ENCODE assay signal across 3 worm cellular contexts in the genomic region with DNA sequence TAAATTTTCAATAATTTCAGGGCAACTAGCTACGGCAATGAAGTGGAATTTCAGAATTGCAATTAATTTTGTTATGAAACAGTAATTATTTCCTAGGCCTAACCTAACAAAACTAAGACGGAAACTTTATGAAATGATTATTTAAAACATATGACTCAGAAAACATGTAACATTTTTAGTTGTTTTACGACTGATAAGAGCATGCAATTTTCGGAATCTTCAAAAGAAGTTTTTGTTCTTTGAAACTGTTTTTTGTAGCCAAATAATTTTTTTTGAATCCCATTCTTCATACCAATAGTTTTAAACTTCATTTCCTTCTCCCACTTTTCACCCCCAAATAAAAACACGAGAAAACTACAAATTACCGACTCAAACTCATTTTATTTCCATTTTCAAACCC.
TF ChIP-seq lines count a peak whose summit lies in the region.

No protein-coding gene starts in this region.

TF ChIP-seq in whole organism, L2 larva, 48 proteins besides CTCF, POLR2A, EP300 and RAD21:
- TF ChIP-seq zag-1 (tag; optimal IDR thresholded peaks at IDR 0.05; lab: Kevin White, UChicago) = no peak
- TF ChIP-seq ceh-82 (tag; optimal IDR thresholded peaks at IDR 0.05; lab: Kevin White, UChicago) = no peak
- no peak for TF ChIP-seq egl-27 (tag; optimal IDR thresholded peaks at IDR 0.05; lab: Kevin White, UChicago)
- no peak for TF ChIP-seq lsy-2 (tag; optimal IDR thresholded peaks at IDR 0.05; lab: Kevin White, UChicago)
- TF ChIP-seq crh-2 (tag; optimal IDR thresholded peaks at IDR 0.05; lab: Kevin White, UChicago) = no peak
- TF ChIP-seq lin-13 (GFP tag; optimal IDR thresholded peaks at IDR 0.05; lab: Kevin White, UChicago) = no peak
- peak; percentile 24 for TF ChIP-seq fos-1 (tag; optimal IDR thresholded peaks at IDR 0.05; lab: Kevin White, UChicago)

TF ChIP-seq in whole organism, L3 larva, 47 proteins besides CTCF, POLR2A, EP300 and RAD21:
- no peak for TF ChIP-seq mdl-1 (tag; optimal IDR thresholded peaks at IDR 0.05; lab: Kevin White, UChicago)
- peak; percentile 72 for TF ChIP-seq pqm-1 (tag; optimal IDR thresholded peaks at IDR 0.05; lab: Kevin White, UChicago)
TF ChIP-seq in whole organism, L3 larva: peak in this region for 1.

TF ChIP-seq in whole organism, L4 larva, 104 proteins besides CTCF, POLR2A, EP300 and RAD21:
- TF ChIP-seq daf-8 (GFP tag; IDR thresholded peaks at IDR 0.05; lab: Robert Waterston, UW) (no peak), F49E8.2 (tag; optimal IDR thresholded peaks at IDR 0.05; lab: Kevin White, UChicago; ENCODE audit: borderline replicate concordance) (no peak), ceh-28 (tag; optimal IDR thresholded peaks at IDR 0.05; lab: Kevin White, UChicago) (no peak), F44E2.7 (GFP tag; IDR thresholded peaks at IDR 0.05; lab: Robert Waterston, UW) (no peak), lin-39 (tag; optimal IDR thresholded peaks at IDR 0.05; lab: Kevin White, UChicago) (no peak), saeg-2 (GFP tag; IDR thresholded peaks at IDR 0.05; lab: Robert Waterston, UW) (no peak), madf-5 (GFP tag; IDR thresholded peaks at IDR 0.05; lab: Robert Waterston, UW) (no peak), dve-1 (tag; optimal IDR thresholded peaks at IDR 0.05; lab: Kevin White, UChicago; ENCODE audit: insufficient read depth) (no peak), unc-130 (GFP tag; optimal IDR thresholded peaks at IDR 0.05; lab: Kevin White, UChicago) (no peak), nhr-10 (tag; optimal IDR thresholded peaks at IDR 0.05; lab: Kevin White, UChicago) (no peak), pqm-1 (tag; optimal IDR thresholded peaks at IDR 0.05; lab: Kevin White, UChicago) (peak; percentile 16), jun-1 (tag; optimal IDR thresholded peaks at IDR 0.05; lab: Kevin White, UChicago) (no peak), hlh-30 (tag; optimal IDR thresholded peaks at IDR 0.05; lab: Kevin White, UChicago; ENCODE audit: insufficient read depth) (no peak), ceh-44 (GFP tag; IDR thresholded peaks at IDR 0.05; lab: Robert Waterston, UW) (no peak), ceh-20 (GFP tag; IDR thresholded peaks at IDR 0.05; lab: Robert Waterston, UW) (no peak), nhr-28 (tag; optimal IDR thresholded peaks at IDR 0.05; lab: Kevin White, UChicago) (peak; percentile 64), rbr-2 (tag; optimal IDR thresholded peaks at IDR 0.05; lab: Kevin White, UChicago) (no peak), daf-16 (GFP tag; optimal IDR thresholded peaks at IDR 0.05; lab: Kevin White, UChicago) (no peak), daf-16 (tag; optimal IDR thresholded peaks at IDR 0.05; lab: Kevin White, UChicago) (peak; percentile 23), snpc-1.2 (GFP tag; IDR thresholded peaks at IDR 0.05; lab: Robert Waterston, UW) (no peak), lim-7 (GFP tag; IDR thresholded peaks at IDR 0.05; lab: Robert Waterston, UW) (no peak), mdl-1 (tag; optimal IDR thresholded peaks at IDR 0.05; lab: Kevin White, UChicago) (no peak), Y105C5A.15 (GFP tag; IDR thresholded peaks at IDR 0.05; lab: Robert Waterston, UW) (no peak), nhr-77 (tag; optimal IDR thresholded peaks at IDR 0.05; lab: Kevin White, UChicago) (no peak), ceh-82 (tag; optimal IDR thresholded peaks at IDR 0.05; lab: Kevin White, UChicago) (no peak), arid-1 (GFP tag; conservative IDR thresholded peaks at IDR 0.05; lab: Robert Waterston, UW) (no peak), spr-1 (tag; optimal IDR thresholded peaks at IDR 0.05; lab: Kevin White, UChicago) (no peak), nhr-11 (tag; optimal IDR thresholded peaks at IDR 0.05; lab: Kevin White, UChicago) (no peak), madf-9 (GFP tag; conservative IDR thresholded peaks at IDR 0.05; lab: Robert Waterston, UW) (no peak), ceh-32 (tag; optimal IDR thresholded peaks at IDR 0.05; lab: Kevin White, UChicago; ENCODE audit: poor library complexity) (no peak), mxl-3 (GFP tag; optimal IDR thresholded peaks at IDR 0.05; lab: Kevin White, UChicago) (no peak), dmd-8 (GFP tag; IDR thresholded peaks at IDR 0.05; lab: Robert Waterston, UW) (no peak), zip-11 (GFP tag; IDR thresholded peaks at IDR 0.05; lab: Robert Waterston, UW) (no peak), dpl-1 (GFP tag; optimal IDR thresholded peaks at IDR 0.05; lab: Kevin White, UChicago) (no peak), php-3 (GFP tag; IDR thresholded peaks at IDR 0.05; lab: Robert Waterston, UW) (peak; percentile 22; the same call in 1 of the 2 replicates), lin-38 (GFP tag; IDR thresholded peaks at IDR 0.05; lab: Robert Waterston, UW) (no peak), T20F7.1 (GFP tag; optimal IDR thresholded peaks at IDR 0.05; lab: Kevin White, UChicago) (no peak), F37D6.2 (tag; optimal IDR thresholded peaks at IDR 0.05; lab: Kevin White, UChicago) (no peak), zip-2 (tag; optimal IDR thresholded peaks at IDR 0.05; lab: Kevin White, UChicago) (no peak), dmd-6 (GFP tag; IDR thresholded peaks at IDR 0.05; lab: Robert Waterston, UW) (peak; percentile 11; the same call in 1 of the 2 replicates)

Comparison
In these comparisons a context has a peak if more than half of its experiments do, and no peak if none do; other contexts are left out.
1. Of the 23 proteins assayed by ChIP-seq in both whole organism, L4 larva and whole organism, L2 larva: peak only in whole organism, L4 larva: none; only in whole organism, L2 larva: fos-1; in both: none; in neither: 22.